Worm (Caenorhabditis elegans): ENCODE data around the gene unc-84.

unc-84 gene

ce11 chrX:13555098-13555497, 29.5 kb upstream of the unc-84 start:
- TF ChIP-seq hsf-1 (GFP tag; IDR thresholded peaks at IDR 0.05), result no peak

ce11 chrX:13556066-13556465, 28.5 kb upstream of the unc-84 start, which contains the start of gene glb-20:
Gene glb-20, minus strand, starts transcription at chrX:13556166.
- TF ChIP-seq F52B5.7 (tag; optimal IDR thresholded peaks at IDR 0.05), result no peak
- TF ChIP-seq cebp-2 (GFP tag; IDR thresholded peaks at IDR 0.05), result no peak
- TF ChIP-seq Y67H2A.10 (GFP tag; conservative IDR thresholded peaks at IDR 0.05), result no peak
- no peak for TF ChIP-seq nhr-120 (GFP tag; IDR thresholded peaks at IDR 0.05)

ce11 chrX:13558667-13559066, 25.9 kb upstream of the unc-84 start:
- peak; percentile 7 for TF ChIP-seq somi-1 (GFP tag; optimal IDR thresholded peaks at IDR 0.05)
- no peak for TF ChIP-seq xnd-1 (tag; optimal IDR thresholded peaks at IDR 0.05)

ce11 chrX:13561954-13562353, 22.6 kb upstream of the unc-84 start:
- no peak for TF ChIP-seq fkh-3 (tag; optimal IDR thresholded peaks at IDR 0.05)
- no peak for TF ChIP-seq pha-4 (tag; optimal IDR thresholded peaks at IDR 0.05)
- TF ChIP-seq attf-5 (GFP tag; optimal IDR thresholded peaks at IDR 0.05), result no peak
- TF ChIP-seq ceh-58 (GFP tag; IDR thresholded peaks at IDR 0.05), result no peak
- no peak for TF ChIP-seq F55B11.4 (tag; optimal IDR thresholded peaks at IDR 0.05; ENCODE audit: borderline replicate concordance, insufficient read depth)
- TF ChIP-seq him-1 (tag; optimal IDR thresholded peaks at IDR 0.05), result no peak
- TF ChIP-seq ztf-22 (GFP tag; optimal IDR thresholded peaks at IDR 0.05), result no peak
- TF ChIP-seq ceh-40 (GFP tag; IDR thresholded peaks at IDR 0.05), result no peak
- no peak for TF ChIP-seq dpl-1 (GFP tag; optimal IDR thresholded peaks at IDR 0.05)
- no peak for TF ChIP-seq F22D6.2 (tag; optimal IDR thresholded peaks at IDR 0.05)
- TF ChIP-seq tbx-9 (tag; optimal IDR thresholded peaks at IDR 0.05; ENCODE audit: borderline replicate concordance), result no peak
- no peak for TF ChIP-seq atf-7 (tag; optimal IDR thresholded peaks at IDR 0.05)
- no peak for TF ChIP-seq zfh-2 (GFP tag; conservative IDR thresholded peaks at IDR 0.05)
- TF ChIP-seq lin-54 (GFP tag; optimal IDR thresholded peaks at IDR 0.05), result no peak
- no peak for TF ChIP-seq repo-1 (tag; optimal IDR thresholded peaks at IDR 0.05)
- TF ChIP-seq nfya-2 (GFP tag; IDR thresholded peaks at IDR 0.05), result no peak
- no peak for TF ChIP-seq hsf-1 (GFP tag; IDR thresholded peaks at IDR 0.05)

ce11 chrX:13566436-13566835, 18.1 kb upstream of the unc-84 start, which contains the start of gene R01E6.2:
Gene R01E6.2, minus strand, starts transcription at chrX:13566536.
- TF ChIP-seq B0019.2 (GFP tag; conservative IDR thresholded peaks at IDR 0.05), result no peak

ce11 chrX:13569854-13570253, 14.7 kb upstream of the unc-84 start, which contains the start of gene R01E6.7:
Gene R01E6.7, minus strand, starts transcription at chrX:13569954.
- TF ChIP-seq attf-6 (GFP tag; IDR thresholded peaks at IDR 0.05) (no peak), attf-5 (GFP tag; optimal IDR thresholded peaks at IDR 0.05) (no peak), B0019.2 (GFP tag; conservative IDR thresholded peaks at IDR 0.05) (no peak), F57A8.1 (GFP tag; optimal IDR thresholded peaks at IDR 0.05) (no peak), sdz-38 (tag; optimal IDR thresholded peaks at IDR 0.05) (no peak), athp-1 (tag; optimal IDR thresholded peaks at IDR 0.05) (no peak), egl-44 (GFP tag; IDR thresholded peaks at IDR 0.05) (no peak), K12H6.12 (tag; optimal IDR thresholded peaks at IDR 0.05) (no peak), T26A5.8 (tag; optimal IDR thresholded peaks at IDR 0.05) (no peak), F39B2.1 (GFP tag; IDR thresholded peaks at IDR 0.05) (no peak), mes-4 (tag; optimal IDR thresholded peaks at IDR 0.05) (no peak), F57C9.4 (tag; optimal IDR thresholded peaks at IDR 0.05) (no peak), C17E4.6 (GFP tag; IDR thresholded peaks at IDR 0.05) (no peak), unc-62 (GFP tag; optimal IDR thresholded peaks at IDR 0.05) (no peak), attf-3 (GFP tag; conservative IDR thresholded peaks at IDR 0.05) (no peak), let-526 (GFP tag; IDR thresholded peaks at IDR 0.05) (no peak), madf-6 (GFP tag; IDR thresholded peaks at IDR 0.05) (no peak)
